Fruit fly (Drosophila melanogaster) ovary, adult (tissue): Measurements from ENCODE around the gene CG3557.
A peak's percentile ranks its signal among the peaks of the same experiment; 100 is the strongest.

Experiments
- CG17801 ChIP-seq: fragments of 200-800 bp; optimal IDR thresholded peaks from 2 replicates; lab custom pipeline; 2019; ENCODE audit warnings: missing biosample characterization, mild to moderate bottlenecking, missing genetic modification characterization, moderate library complexity; ENCODE audit not compliant: partially characterized antibody

Gene CG3557

DNA sequence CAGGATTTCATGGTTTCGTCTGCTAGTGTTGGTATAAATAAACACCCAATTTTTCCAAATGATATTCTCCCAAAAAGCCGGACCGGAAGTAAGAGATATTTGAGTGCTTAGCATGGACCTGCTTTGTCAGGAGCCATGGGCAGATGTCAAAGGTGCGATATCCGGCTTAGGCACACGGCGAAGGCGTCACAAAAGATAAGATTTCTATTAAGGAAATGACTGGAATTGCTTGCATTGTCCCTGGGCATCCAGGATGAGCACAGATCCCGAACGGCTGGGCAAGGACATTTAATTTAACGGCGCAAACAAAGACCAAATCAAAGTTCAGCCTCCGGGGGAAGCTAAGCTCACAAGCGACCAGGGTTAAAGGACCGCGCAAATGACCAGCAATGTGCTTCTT lies at the start of gene CG3557:
Gene CG3557, minus strand, starts transcription at position 101 of the 400 bp plus-strand sequence.
- no peak for TF ChIP-seq CG17801

DNA sequence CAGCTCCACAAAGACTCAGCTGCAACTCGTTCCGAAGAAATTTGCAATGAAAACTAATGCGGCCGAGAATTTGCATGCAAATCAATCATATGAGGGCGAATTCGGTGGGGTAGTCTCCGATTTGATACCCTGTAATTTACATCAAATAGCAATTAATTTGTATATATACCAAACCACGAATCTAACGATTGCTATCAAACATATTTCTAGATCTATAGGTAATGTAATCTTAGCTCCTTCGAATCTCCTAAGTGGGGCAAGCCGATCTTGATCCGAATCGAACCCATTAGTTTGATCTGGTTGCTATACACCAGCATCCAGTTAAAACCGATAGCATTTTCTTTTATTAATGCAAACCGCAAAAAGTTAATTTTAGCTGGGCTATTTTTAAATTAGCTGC lies 48.6 kb upstream of the CG3557 start:
- no peak for TF ChIP-seq CG17801

DNA sequence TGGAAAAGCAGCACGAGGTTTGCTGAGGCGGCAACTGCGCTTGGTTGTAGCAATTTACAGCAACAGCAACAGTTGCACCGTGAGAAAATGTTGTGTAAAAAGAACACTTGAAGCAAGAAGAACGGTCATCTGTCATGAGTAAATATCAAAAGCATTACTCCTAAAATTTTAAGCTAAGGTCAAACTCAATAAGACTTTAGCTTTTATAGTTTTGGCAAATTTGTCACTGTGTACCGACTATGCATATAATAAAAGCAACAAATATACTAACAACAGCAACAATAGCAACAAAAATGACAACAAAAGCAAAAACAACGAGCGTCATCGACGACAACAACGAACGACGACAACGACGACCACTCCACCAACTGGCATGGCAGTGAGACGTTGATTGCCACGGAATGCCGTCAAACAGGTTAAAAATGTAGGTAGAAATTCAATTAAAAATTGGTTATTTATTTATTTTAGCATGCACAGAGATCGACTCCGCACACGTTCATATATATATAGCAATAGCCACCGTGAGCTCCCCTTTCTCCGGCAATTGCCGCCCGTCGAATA lies 48.0 kb upstream of the CG3557 start:
- TF ChIP-seq CG17801: no peak

DNA sequence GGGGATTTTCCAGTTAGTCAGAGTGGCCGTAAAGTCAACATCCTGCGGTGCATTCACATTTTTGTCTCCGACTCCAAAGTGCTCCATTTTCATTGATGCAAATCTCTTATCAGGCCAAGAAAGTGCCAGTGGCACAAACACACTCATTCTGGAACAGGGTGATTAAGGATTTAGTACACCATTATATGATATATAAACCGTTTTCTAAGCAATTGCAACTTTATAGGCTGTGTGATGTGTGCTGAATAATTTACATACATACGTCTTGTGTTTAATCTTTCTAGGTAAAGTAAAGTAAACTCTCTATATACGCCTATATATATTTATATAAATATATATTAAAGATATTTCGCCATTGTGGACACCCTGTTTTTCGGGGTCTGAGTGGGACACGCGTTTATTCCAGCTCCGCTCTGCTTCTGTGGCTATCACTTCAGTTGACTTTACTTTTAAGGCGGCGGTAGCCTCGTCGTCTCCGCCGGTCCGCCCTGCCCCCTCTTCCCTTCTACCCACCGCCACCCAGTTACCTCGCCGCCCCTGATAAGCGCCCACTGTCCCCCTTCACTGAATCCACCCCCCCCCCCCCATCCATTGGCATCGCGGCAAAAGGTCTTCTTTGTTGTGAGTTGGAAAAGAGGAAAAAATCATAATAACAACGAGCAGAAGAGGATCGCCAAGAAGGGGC lies 47.4 kb upstream of the CG3557 start:
- no peak for TF ChIP-seq CG17801

DNA sequence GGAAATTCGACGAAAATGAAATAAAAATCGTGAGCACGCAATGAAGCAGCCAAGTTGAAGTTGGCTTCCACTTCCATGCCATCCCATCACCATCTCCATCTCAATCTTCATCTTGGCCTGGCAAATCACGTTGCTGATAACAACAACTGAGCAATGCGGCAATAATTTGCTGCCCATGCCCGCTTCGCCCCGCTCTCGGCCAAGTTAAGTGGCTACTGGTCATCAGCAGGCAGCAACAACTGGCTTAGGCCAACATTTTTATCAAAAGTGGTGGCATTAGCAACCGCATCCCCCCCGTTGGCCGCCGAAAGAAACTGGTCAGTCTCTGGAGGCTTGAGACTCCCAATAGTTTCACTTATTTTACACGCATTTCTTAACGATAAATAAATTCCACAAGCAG lies 44.7 kb upstream of the CG3557 start:
- TF ChIP-seq CG17801: no peak

dm6 chr2L:2429588-2429987 lies 44.0 kb upstream of the CG3557 start:
- TF ChIP-seq CG17801: no peak

DNA sequence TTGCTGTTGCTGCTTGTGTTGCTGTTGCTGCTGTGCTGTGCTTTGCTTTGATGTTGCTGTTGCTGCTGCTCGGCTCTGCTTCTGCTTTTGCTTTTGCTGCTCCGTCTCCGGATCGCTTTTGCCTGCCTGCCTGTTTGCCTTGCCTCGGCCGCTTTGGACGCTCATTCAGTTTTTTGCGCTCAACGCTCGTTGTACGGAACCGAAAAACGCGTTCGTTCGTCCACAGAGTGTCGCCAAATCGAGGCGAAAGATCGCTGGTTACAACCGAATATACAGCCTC lies 42.6 kb upstream of the CG3557 start, which contains the start of gene dpp:
Gene dpp, plus strand, starts transcription at position 164 of the 280 bp plus-strand sequence.
- no peak for TF ChIP-seq CG17801

dm6 chr2L:2427384-2428208 lies 42.0 kb upstream of the CG3557 start:
- no peak for TF ChIP-seq CG17801

DNA sequence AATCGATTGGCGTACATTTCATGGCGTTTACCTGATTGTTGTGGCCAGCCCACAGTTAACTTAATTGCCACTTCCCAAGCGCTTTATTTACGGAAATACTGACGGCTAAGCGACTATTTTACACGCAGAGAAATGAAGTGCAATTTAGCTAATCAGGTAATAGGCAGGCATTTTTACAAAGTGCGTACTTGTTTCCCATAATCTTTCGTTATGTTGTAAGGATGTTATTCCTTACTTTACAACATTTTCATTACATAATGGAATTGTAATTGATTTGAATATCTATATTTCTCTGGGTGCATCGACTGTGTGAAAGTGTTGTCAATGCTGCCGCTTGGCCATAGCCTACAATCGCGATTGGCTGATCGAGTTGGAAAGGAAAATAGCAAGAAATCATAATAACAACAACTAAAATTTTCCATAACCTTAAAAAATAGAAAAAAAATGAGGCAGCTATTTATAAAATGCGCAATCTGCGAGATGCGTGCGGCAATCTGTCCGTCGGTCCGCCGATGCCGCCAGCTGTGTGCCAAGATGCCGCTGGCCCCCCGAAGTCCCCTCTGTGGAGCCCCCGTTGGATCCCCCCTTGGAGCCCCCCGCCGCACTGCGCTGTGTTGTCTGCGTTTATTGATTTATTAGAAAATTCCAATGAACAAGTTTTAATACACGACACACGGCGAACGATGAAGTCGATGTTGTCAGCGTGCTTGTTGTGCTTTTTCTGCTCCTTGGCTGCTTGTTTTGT lies 41.0 kb upstream of the CG3557 start:
- TF ChIP-seq CG17801: no peak

DNA sequence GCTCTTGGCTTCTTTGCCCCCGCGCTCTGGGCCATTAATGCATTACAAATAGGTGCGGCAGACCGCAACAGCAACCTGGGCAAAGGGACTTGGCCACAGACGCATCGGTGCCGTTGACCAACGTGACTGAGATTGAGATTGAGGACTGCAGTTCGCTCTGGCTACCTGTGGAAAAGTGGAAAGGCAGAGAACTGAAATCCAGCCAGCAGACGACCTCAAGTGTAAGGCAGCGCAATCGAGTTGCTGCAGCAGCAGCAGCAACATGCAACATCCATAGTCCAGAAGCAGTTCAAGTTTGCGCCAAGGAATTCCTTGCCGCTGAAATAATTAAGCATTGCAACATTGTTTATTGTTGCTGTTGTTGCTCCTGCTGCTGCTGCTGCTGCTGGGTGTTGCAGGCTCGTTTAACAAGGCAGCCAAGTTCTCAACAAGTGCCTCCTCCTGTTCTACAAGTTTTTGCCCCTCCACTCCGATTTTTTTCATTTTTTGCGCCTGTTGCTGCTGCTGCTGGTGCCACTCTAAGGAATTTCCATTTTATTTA lies 40.1 kb upstream of the CG3557 start:
- TF ChIP-seq CG17801: no peak

DNA sequence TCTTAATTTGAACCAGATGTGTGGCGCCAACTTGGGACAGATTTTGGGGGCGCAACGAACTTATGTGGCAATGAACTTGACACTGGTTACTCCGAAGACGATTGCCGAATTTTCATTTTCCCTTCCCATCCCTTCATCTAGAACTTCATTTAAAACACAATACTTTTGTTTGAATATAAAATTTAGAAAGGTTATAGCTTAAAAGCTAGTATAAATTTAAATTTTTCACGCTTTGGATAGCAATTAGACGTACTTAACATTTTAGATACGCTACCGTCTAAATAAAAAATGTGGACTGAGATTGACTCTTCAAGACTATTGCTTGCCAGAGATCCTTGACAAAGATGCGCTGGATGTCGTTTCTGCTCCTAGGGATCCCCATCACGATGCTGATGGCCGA lies 38.9 kb upstream of the CG3557 start, which contains the start of gene CG44139:
Gene CG44139, plus strand, starts transcription at position 301 of the 400 bp plus-strand sequence.
- no peak for TF ChIP-seq CG17801

DNA sequence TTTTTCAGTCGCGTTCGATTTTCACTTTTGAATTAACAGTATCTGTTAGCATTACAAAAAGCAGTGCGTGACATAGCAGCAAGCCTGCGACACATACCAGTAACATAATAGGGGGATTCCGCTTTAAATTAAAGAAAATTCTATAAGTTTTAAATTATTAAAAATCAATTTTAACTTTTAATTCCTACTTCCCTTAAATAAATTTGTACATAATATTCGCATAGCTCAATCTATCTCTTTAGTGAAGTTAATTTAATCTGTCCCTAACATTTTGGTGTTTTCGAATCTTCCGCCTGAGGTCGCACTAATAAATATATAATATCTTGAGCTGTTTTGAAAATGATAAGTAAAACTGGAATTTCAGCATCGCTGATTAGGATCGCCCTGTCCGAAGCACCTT lies 34.9 kb upstream of the CG3557 start, which contains the start of gene CG9886:
Gene CG9886, plus strand, starts transcription at position 341 of the 400 bp plus-strand sequence.
- peak; percentile 38 for TF ChIP-seq CG17801

dm6 chr2L:2419913-2420312 lies 34.3 kb upstream of the CG3557 start, which contains the start of gene CG34447:
Gene CG34447 (minus strand): TSS chr2L:2420013.
- TF ChIP-seq CG17801: no peak

- no peak for TF ChIP-seq CG17801
Observed at dm6 chr2L:2417865-2418264, 32.3 kb upstream of the CG3557 start, which contains the start of gene CG34448. Gene CG34448 (minus strand): TSS chr2L:2417965.

- no peak for TF ChIP-seq CG17801
Observed at dm6 chr2L:2416620-2417019, 31.0 kb upstream of the CG3557 start, which contains the start of gene CG31948. Gene CG31948 (minus strand): TSS chr2L:2416720.

DNA sequence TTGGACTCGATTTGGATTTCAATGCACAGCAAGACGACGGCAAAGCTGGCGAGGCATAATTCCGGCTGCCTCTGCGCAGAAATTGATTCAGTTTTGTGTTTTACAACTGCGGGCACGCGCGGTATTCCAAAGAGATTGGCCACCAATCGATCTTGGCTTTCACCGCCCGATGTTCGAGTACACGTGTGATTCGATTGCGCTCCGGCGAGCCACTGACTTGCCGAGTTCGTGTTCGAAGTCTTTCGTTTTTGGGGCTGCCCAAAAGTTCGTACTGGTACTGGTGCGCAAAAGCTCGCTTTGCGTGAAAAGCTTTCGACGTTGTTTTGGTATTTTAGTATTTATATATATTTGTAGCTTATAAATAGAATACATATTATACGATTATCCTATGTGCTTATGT lies 29.5 kb upstream of the CG3557 start, which contains the start of gene CG18641:
Gene CG18641, minus strand, starts transcription at position 214 of the 400 bp plus-strand sequence.
- no peak for TF ChIP-seq CG17801
